Worm (Caenorhabditis elegans) whole organism, young adult: Measurements from ENCODE around the gene T03F6.6.
"Not testable (repeated sequence)": the region's sequence is repeated elsewhere in the genome, so short reads cannot be mapped to it uniquely, and the experiment has no call there.

Experiments
- B0035.1 ChIP-seq: sonication (generic microtip); optimal IDR thresholded peaks from 2 replicates; lab custom pipeline; 2016; ENCODE audit warnings: missing genetic modification characterization, mild to moderate bottlenecking, missing compliant biosample characterization, missing genotype, missing genetic modification reagents
- F10E7.11 ChIP-seq: sonication (generic microtip); optimal IDR thresholded peaks from 2 replicates; lab custom pipeline; 2017; ENCODE audit warnings: mild to moderate bottlenecking, missing genetic modification characterization, moderate library complexity, missing compliant biosample characterization
- F22D6.2 ChIP-seq: sonication (generic microtip); optimal IDR thresholded peaks from 2 replicates; lab custom pipeline; 2016; ENCODE audit warnings: mild to moderate bottlenecking, missing genetic modification characterization, missing compliant biosample characterization
- F39B2.1 ChIP-seq: fragments of 200-800 bp; sonication (Bioruptor generic); IDR thresholded peaks from 2 replicates; pipeline ENCODE4 v1.3.6; 2022; ENCODE audit warnings: missing genetic modification reagents, missing genetic modification characterization, missing compliant biosample characterization
- F55B11.4 ChIP-seq: sonication (generic microtip); optimal IDR thresholded peaks from 2 replicates; lab custom pipeline; 2016; ENCODE audit warnings: missing compliant biosample characterization, missing genetic modification characterization, borderline replicate concordance; ENCODE audit not compliant: insufficient read depth
- F57C9.4 ChIP-seq: sonication (generic microtip); optimal IDR thresholded peaks from 2 replicates; lab custom pipeline; 2017; ENCODE audit warnings: mild to moderate bottlenecking, missing genetic modification characterization, missing compliant biosample characterization
- T26A5.8 ChIP-seq: sonication (generic microtip); optimal IDR thresholded peaks from 2 replicates; lab custom pipeline; 2016; ENCODE audit warnings: missing genetic modification characterization, missing compliant biosample characterization
- Y79H2A.3 ChIP-seq: fragments of 200-800 bp; sonication (Bioruptor generic); conservative IDR thresholded peaks from 2 replicates; pipeline ENCODE4 v1.3.6; 2022; ENCODE audit warnings: missing genetic modification reagents, missing genetic modification characterization, missing compliant biosample characterization
- akir-1 ChIP-seq: fragments of 200-800 bp; sonication (Bioruptor generic); optimal IDR thresholded peaks from 2 replicates; lab custom pipeline; 2018; ENCODE audit warnings: mild to moderate bottlenecking, missing genetic modification characterization, moderate library complexity, missing compliant biosample characterization
- aptf-2 ChIP-seq: fragments of 200-800 bp; sonication (Bioruptor generic); conservative IDR thresholded peaks from 2 replicates; pipeline ENCODE4 v1.3.6; 2022; ENCODE audit warnings: missing genetic modification reagents, missing genetic modification characterization, missing compliant biosample characterization
- athp-1 ChIP-seq: sonication (generic microtip); optimal IDR thresholded peaks from 2 replicates; lab custom pipeline; 2017; ENCODE audit warnings: mild to moderate bottlenecking, missing genetic modification characterization, missing compliant biosample characterization
- bed-2 ChIP-seq: fragments of 200-800 bp; sonication (Bioruptor generic); IDR thresholded peaks from 2 replicates; pipeline ENCODE4 v1.3.6; 2022; ENCODE audit warnings: missing genetic modification reagents, missing genetic modification characterization, missing compliant biosample characterization
- cebp-2 ChIP-seq: fragments of 200-800 bp; sonication (Bioruptor generic); IDR thresholded peaks from 2 replicates; pipeline ENCODE4 v1.3.6; 2022; ENCODE audit warnings: missing genetic modification characterization, missing compliant biosample characterization
- ceh-100 ChIP-seq: fragments of 200-800 bp; sonication (Bioruptor generic); IDR thresholded peaks from 2 replicates; pipeline ENCODE4 v1.3.6; 2022; ENCODE audit warnings: missing genetic modification reagents, missing genetic modification characterization, missing compliant biosample characterization
- ceh-79 ChIP-seq: sonication (generic microtip); optimal IDR thresholded peaks from 2 replicates; lab custom pipeline; 2017; ENCODE audit warnings: mild to moderate bottlenecking, missing genetic modification characterization, missing compliant biosample characterization
- dox-1 ChIP-seq: fragments of 200-800 bp; sonication (Bioruptor generic); IDR thresholded peaks from 2 replicates; pipeline ENCODE4 v1.3.6; 2022; ENCODE audit warnings: missing genetic modification reagents, missing genetic modification characterization, missing compliant biosample characterization
- ekl-4 ChIP-seq: fragments of 200-800 bp; sonication (Bioruptor generic); IDR thresholded peaks from 2 replicates; pipeline ENCODE4 v1.3.6; 2022; ENCODE audit warnings: missing genetic modification reagents, missing genetic modification characterization, missing compliant biosample characterization
- ets-4 ChIP-seq: fragments of 200-800 bp; sonication (Bioruptor generic); optimal IDR thresholded peaks from 2 replicates; lab custom pipeline; 2018; ENCODE audit warnings: mild to moderate bottlenecking, missing genetic modification characterization, missing compliant biosample characterization
- hlh-12 ChIP-seq: sonication (generic microtip); optimal IDR thresholded peaks from 2 replicates; lab custom pipeline; 2016; ENCODE audit warnings: missing genetic modification characterization, missing compliant biosample characterization
- let-526 ChIP-seq: fragments of 200-800 bp; sonication (Bioruptor generic); IDR thresholded peaks from 2 replicates; pipeline ENCODE4 v1.3.6; 2022; ENCODE audit warnings: missing genetic modification reagents, missing genetic modification characterization, missing compliant biosample characterization
- lir-1 ChIP-seq: fragments of 200-800 bp; sonication (Bioruptor generic); conservative IDR thresholded peaks from 2 replicates; pipeline ENCODE4 v1.3.6; 2022; ENCODE audit warnings: missing genetic modification reagents, missing genetic modification characterization, missing compliant biosample characterization
- madf-8 ChIP-seq: fragments of 200-800 bp; sonication (Bioruptor generic); conservative IDR thresholded peaks from 2 replicates; pipeline ENCODE4 v1.3.6; 2022; ENCODE audit warnings: missing genetic modification reagents, missing genetic modification characterization, missing compliant biosample characterization
- nfya-2 ChIP-seq: fragments of 200-800 bp; sonication (Bioruptor generic); IDR thresholded peaks from 2 replicates; pipeline ENCODE4 v1.3.6; 2022; ENCODE audit warnings: missing genetic modification reagents, missing genetic modification characterization, missing compliant biosample characterization
- nfyb-1 ChIP-seq: fragments of 200-800 bp; sonication (Bioruptor generic); IDR thresholded peaks from 2 replicates; pipeline ENCODE4 v1.3.6; 2022; ENCODE audit warnings: missing genetic modification reagents, missing genetic modification characterization, missing compliant biosample characterization
- nhr-27 ChIP-seq: fragments of 200-800 bp; sonication (Bioruptor generic); optimal IDR thresholded peaks from 2 replicates; lab custom pipeline; 2018; ENCODE audit warnings: mild to moderate bottlenecking, missing genetic modification characterization, moderate library complexity, missing compliant biosample characterization
- nhr-80 ChIP-seq: sonication (generic microtip); optimal IDR thresholded peaks from 2 replicates; lab custom pipeline; 2016; ENCODE audit warnings: missing genetic modification characterization, missing compliant biosample characterization
- rcor-1 ChIP-seq: fragments of 200-800 bp; sonication (Bioruptor generic); IDR thresholded peaks from 2 replicates; pipeline ENCODE4 v1.3.6; 2022; ENCODE audit warnings: missing genetic modification reagents, missing genetic modification characterization, missing compliant biosample characterization
- repo-1 ChIP-seq: sonication (generic microtip); optimal IDR thresholded peaks from 2 replicates; lab custom pipeline; 2017; ENCODE audit warnings: mild to moderate bottlenecking, missing genetic modification characterization, missing compliant biosample characterization
- sea-2 ChIP-seq: fragments of 200-800 bp; sonication (Bioruptor generic); IDR thresholded peaks from 2 replicates; pipeline ENCODE4 v1.3.6; 2022; ENCODE audit warnings: missing genetic modification characterization, missing compliant biosample characterization
- snpc-4 ChIP-seq, 5 experiments: fragments of 150-350 bp in 1 of 5; sonication (generic microtip) in 4 of 5; optimal IDR thresholded peaks; 2 replicates each; lab custom pipeline; 2014 to 2018; ENCODE audit warnings: missing genetic modification characterization in 5 of 5, missing biosample characterization in 3 of 5, antibody characterized with exemption in 2 of 5, mild to moderate bottlenecking in 2 of 5, missing compliant biosample characterization in 2 of 5, missing genotype in 2 of 5, moderate library complexity in 2 of 5, missing genetic modification reagents in 1 of 5
- somi-1 ChIP-seq: fragments of 200-800 bp; sonication (Bioruptor generic); optimal IDR thresholded peaks from 2 replicates; lab custom pipeline; 2018; ENCODE audit warnings: mild to moderate bottlenecking, missing genetic modification characterization, missing compliant biosample characterization
- sptf-2 ChIP-seq: fragments of 200-800 bp; sonication (Bioruptor generic); optimal IDR thresholded peaks from 2 replicates; lab custom pipeline; 2018; ENCODE audit warnings: mild to moderate bottlenecking, missing genetic modification characterization, missing compliant biosample characterization
- tlf-1 ChIP-seq: fragments of 200-800 bp; sonication (Bioruptor generic); optimal IDR thresholded peaks from 2 replicates; lab custom pipeline; 2018; ENCODE audit warnings: mild to moderate bottlenecking, missing genetic modification characterization, missing compliant biosample characterization
- unc-130 ChIP-seq: sonication (generic microtip); optimal IDR thresholded peaks from 2 replicates; lab custom pipeline; 2016; ENCODE audit warnings: missing genetic modification reagents, missing genetic modification characterization, missing compliant biosample characterization

The T03F6.6 gene

ce11 chrIII:13404418-13404817, 24.3 kb upstream of the T03F6.6 start, which contains the start of gene ttr-52:
Gene ttr-52, plus strand, starts transcription at chrIII:13404718.
- TF ChIP-seq cebp-2 (no peak), F39B2.1 (GFP tag; lab: Robert Waterston, UW) (no peak), lir-1 (no peak), ceh-100 (GFP tag; lab: Robert Waterston, UW) (no peak), B0035.1 (tag; lab: Kevin White, UChicago) (no peak), nfyb-1 (no peak), rcor-1 (GFP tag; lab: Robert Waterston, UW) (no peak), F55B11.4 (tag; lab: Kevin White, UChicago) (no peak), nhr-27 (no peak), bed-2 (no peak), ceh-79 (tag; lab: Kevin White, UChicago) (no peak), tlf-1 (GFP tag; lab: Kevin White, UChicago) (no peak), nfya-2 (GFP tag; lab: Robert Waterston, UW) (no peak), dox-1 (no peak), aptf-2 (GFP tag; lab: Robert Waterston, UW) (no peak)

ce11 chrIII:13402934-13403333, 22.8 kb upstream of the T03F6.6 start, which contains the start of gene mig-18:
Gene mig-18, plus strand, starts transcription at chrIII:13403234.
- TF ChIP-seq ekl-4 (GFP tag; lab: Robert Waterston, UW) (no peak), F22D6.2 (tag; lab: Kevin White, UChicago) (no peak), T26A5.8 (no peak), akir-1 (GFP tag; lab: Kevin White, UChicago) (no peak), ets-4 (GFP tag; lab: Kevin White, UChicago) (no peak), nfyb-1 (no peak), F10E7.11 (no peak), Y79H2A.3 (GFP tag; lab: Robert Waterston, UW) (no peak), ceh-100 (GFP tag; lab: Robert Waterston, UW) (no peak)

ce11 chrIII:13401673-13402258, 21.7 kb upstream of the T03F6.6 start, which contains the start of the genes srlf-9 and srlf-10:
Gene srlf-9, minus strand, starts transcription at chrIII:13401773.
Gene srlf-10, plus strand, starts transcription at chrIII:13402208.
- TF ChIP-seq nhr-80 (tag; lab: Kevin White, UChicago); dox-1; madf-8 (GFP tag; lab: Robert Waterston, UW): not testable (repeated sequence)

ce11 chrIII:13395262-13395661, 15.2 kb upstream of the T03F6.6 start, which contains the start of gene F11F1.1:
Gene F11F1.1, plus strand, starts transcription at chrIII:13395562.
- no peak for TF ChIP-seq hlh-12 (tag; lab: Kevin White, UChicago)
- no peak for TF ChIP-seq unc-130
- no peak for TF ChIP-seq sptf-2 (GFP tag; lab: Kevin White, UChicago)
- TF ChIP-seq sea-2, result no peak
- TF ChIP-seq rcor-1 (GFP tag; lab: Robert Waterston, UW), result no peak
- TF ChIP-seq athp-1 (tag; lab: Kevin White, UChicago), result no peak
- no peak for TF ChIP-seq let-526 (GFP tag; lab: Robert Waterston, UW)
- no peak for TF ChIP-seq F57C9.4 (tag; lab: Kevin White, UChicago)
- TF ChIP-seq snpc-4 (GFP tag; optimal IDR thresholded peaks at IDR 0.05; lab: Kevin White, UChicago), result no peak
- TF ChIP-seq snpc-4 (tag; optimal IDR thresholded peaks at IDR 0.05; lab: Kevin White, UChicago), result no peak
- TF ChIP-seq repo-1, result no peak
- TF ChIP-seq somi-1 (GFP tag; lab: Kevin White, UChicago), result no peak
- TF ChIP-seq bed-2, result no peak
